Worm (Caenorhabditis elegans) whole organism, late embryonic: ENCODE results near the gene F58G1.2.

ENCODE experiments used
- dmd-4 ChIP-seq: sonication (generic microtip); optimal IDR thresholded peaks from 2 replicates; lab custom pipeline; 2016; ENCODE audit warnings: borderline replicate concordance, missing genetic modification characterization, missing compliant biosample characterization
- hlh-15 ChIP-seq: sonication (generic microtip); optimal IDR thresholded peaks from 2 replicates; lab custom pipeline; 2016; ENCODE audit warnings: missing genetic modification characterization, missing compliant biosample characterization
- lin-11 ChIP-seq: fragments of 200-800 bp; sonication (Bioruptor generic); optimal IDR thresholded peaks from 2 replicates; lab custom pipeline; 2018; ENCODE audit warnings: mild to moderate bottlenecking, missing genetic modification characterization, missing compliant biosample characterization
- nhr-11 ChIP-seq: fragments of 150-350 bp; optimal IDR thresholded peaks from 2 replicates; lab custom pipeline; 2014; ENCODE audit warnings: missing biosample characterization, missing genetic modification characterization
- nhr-232 ChIP-seq: sonication (generic microtip); optimal IDR thresholded peaks from 2 replicates; lab custom pipeline; 2016; ENCODE audit warnings: missing genetic modification characterization, missing compliant biosample characterization
- pha-4 ChIP-seq: fragments of 150-350 bp; optimal IDR thresholded peaks from 2 replicates; lab custom pipeline; 2018; ENCODE audit warnings: missing biosample characterization, missing genetic modification reagents, missing genetic modification characterization
- pqm-1 ChIP-seq: sonication (generic microtip); optimal IDR thresholded peaks from 2 replicates; lab custom pipeline; 2016; ENCODE audit warnings: missing genetic modification characterization, missing compliant biosample characterization
- ref-2 ChIP-seq: sonication (generic microtip); optimal IDR thresholded peaks from 2 replicates; lab custom pipeline; 2016; ENCODE audit warnings: missing genetic modification characterization, missing compliant biosample characterization

DNA sequence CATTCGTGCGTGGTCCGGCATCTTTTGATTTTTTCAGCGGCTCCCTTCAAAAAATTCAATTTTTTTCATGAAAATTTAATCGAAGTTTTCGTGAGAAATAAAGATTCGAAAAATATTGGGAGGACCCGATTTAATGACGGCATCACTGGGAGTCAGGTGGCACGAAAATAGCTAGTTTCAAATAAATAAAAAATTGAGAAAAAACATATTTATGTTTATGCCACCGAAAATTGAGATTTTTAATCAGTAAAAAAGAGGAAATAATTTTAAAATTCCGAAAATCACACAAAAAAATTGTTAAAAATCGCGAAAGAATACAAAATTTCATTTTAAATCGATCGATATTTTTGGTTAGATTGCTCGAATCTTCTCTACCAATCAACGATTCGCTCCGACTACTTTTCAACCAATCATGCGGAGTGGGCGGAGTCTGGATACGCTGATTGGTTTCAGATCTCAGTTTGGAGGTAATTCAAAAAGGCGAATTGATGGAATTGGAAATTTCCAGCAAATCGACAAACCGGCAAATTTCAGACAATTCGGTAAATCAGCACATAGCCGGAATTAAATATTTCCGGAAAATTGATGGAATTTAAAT is 40.6 kb downstream of the F58G1.2 start, which contains the start of gene gsy-1:
- TF ChIP-seq nhr-11 (tag; lab: Kevin White, UChicago) (no peak), hlh-15 (no peak), ref-2 (tag; lab: Kevin White, UChicago) (no peak), pqm-1 (tag; lab: Kevin White, UChicago) (no peak), pha-4 (tag; lab: Kevin White, UChicago) (no peak), lin-11 (tag; lab: Kevin White, UChicago) (no peak), dmd-4 (tag; lab: Kevin White, UChicago) (no peak), nhr-232 (tag; lab: Kevin White, UChicago) (no peak)
